Fruit fly (Drosophila melanogaster) whole organism: ENCODE results near the gene CG13461.

Experiments used
- Dll ChIP-seq: fragments of >200 bp; optimal IDR thresholded peaks from 2 replicates; lab custom pipeline; 2017
- EcR ChIP-seq, 2 experiments: fragments of >200 bp; optimal IDR thresholded peaks; 2 replicates each; lab custom pipeline; 2017; ENCODE audit warnings: missing biosample characterization in 2 of 2, missing genetic modification characterization in 2 of 2, missing genetic modification reagents in 2 of 2
- pan ChIP-seq: fragments of >200 bp; optimal IDR thresholded peaks from 2 replicates; lab custom pipeline; 2017
- psq ChIP-seq: fragments of >200 bp; optimal IDR thresholded peaks from 2 replicates; lab custom pipeline; 2017
- usp ChIP-seq: fragments of >200 bp; optimal IDR thresholded peaks from 2 replicates; lab custom pipeline; 2017; ENCODE audit warnings: missing biosample characterization, missing genetic modification characterization, mixed read lengths

- TF ChIP-seq psq (lab: Kevin White, UChicago) (no peak), Dll (no peak), usp (GFP tag; lab: Kevin White, UChicago) (no peak), pan (lab: Kevin White, UChicago) (no peak), EcR (GFP tag; optimal IDR thresholded peaks at IDR 0.05; lab: Kevin White, UChicago) (no peak)
Measured at dm6 chr3L:15040329-15040886, 11.9 kb downstream of the CG13461 start.
